Fruit fly (Drosophila melanogaster): ENCODE measurements around the gene Mpp6.

The Mpp6 gene

DNA sequence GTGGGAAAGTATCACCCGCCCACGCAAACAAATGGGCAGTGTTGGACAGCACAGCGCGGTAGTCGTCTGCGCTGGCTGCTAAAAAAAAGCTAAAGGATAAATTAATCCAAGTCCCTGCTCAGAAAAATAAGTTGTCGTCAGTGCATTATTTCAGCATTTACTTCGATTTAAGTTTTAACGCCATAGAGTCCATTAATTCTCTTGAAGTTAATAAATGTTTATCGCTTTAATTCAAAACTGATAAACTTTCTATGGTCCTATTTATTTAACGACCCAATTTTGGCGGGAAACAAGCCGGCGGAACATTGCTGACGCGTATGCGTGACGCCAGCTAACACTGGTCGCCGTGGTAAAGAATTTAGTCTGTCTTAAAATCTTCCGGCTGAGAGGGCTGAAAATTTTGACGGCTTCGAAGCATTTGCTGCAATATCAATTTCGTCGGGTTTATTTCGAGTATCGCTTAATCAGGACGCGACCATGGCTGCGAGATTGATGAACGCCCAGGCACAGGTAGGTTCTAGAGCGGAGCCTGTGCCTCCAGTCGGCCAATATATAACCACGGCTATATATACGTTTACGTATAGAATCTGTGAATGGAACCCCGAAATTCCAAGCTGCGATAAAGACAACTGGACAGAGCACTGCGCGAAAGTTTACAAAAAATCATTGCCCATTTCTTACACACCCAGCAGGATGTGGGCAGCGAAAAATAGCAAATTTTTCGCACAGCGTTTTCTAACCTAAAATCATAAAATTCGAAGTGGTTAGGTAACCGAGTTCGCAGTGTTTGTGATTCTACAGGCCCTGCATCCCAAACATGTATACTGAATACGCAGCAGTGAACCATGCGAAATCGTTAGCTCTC lies 12.4 kb downstream of the Mpp6 start, which contains the start of the genes mAcon1, CG43345 and CG43346:
mAcon1 (plus strand) TSS at position 276 of the 865 bp plus-strand sequence.
CG43345 (minus strand) TSS at position 287 of the 865 bp plus-strand sequence.
CG43346 (minus strand) TSS at position 287 of the 865 bp plus-strand sequence.
- TF ChIP-seq ab (GFP tag; optimal IDR thresholded peaks at IDR 0.05) (peak; percentile 61), Aef1 (GFP tag; IDR thresholded peaks at IDR 0.05) (peak; percentile 51), gro (GFP tag; optimal IDR thresholded peaks at IDR 0.05) (peak; percentile 83), CG2889 (GFP tag; IDR thresholded peaks at IDR 0.05) (no peak), ash1 (GFP tag; optimal IDR thresholded peaks at IDR 0.05) (no peak), CG16813 (GFP tag; IDR thresholded peaks at IDR 0.05; ENCODE audit: partially characterized antibody) (no peak; the same call in 2 of the 3 replicates), slp2 (GFP tag; optimal IDR thresholded peaks at IDR 0.05) (peak; percentile 76), Usf (GFP tag; optimal IDR thresholded peaks at IDR 0.05) (peak; percentile 70), onecut (GFP tag; IDR thresholded peaks at IDR 0.05) (no peak; the same call in none of the 2 replicates), unc-4 (GFP tag; IDR thresholded peaks at IDR 0.05; ENCODE audit: partially characterized antibody) (no peak), CG9797 (GFP tag; optimal IDR thresholded peaks at IDR 0.05) (peak; percentile 61), slbo (GFP tag; IDR thresholded peaks at IDR 0.05) (peak; percentile 83), Hand (GFP tag; optimal IDR thresholded peaks at IDR 0.05) (no peak), CG9817 (tag; optimal IDR thresholded peaks at IDR 0.05) (peak; percentile 79), CG13123 (GFP tag; optimal IDR thresholded peaks at IDR 0.05) (peak; percentile 50), emc (GFP tag; optimal IDR thresholded peaks at IDR 0.05) (peak; percentile 84), fu2 (GFP tag; optimal IDR thresholded peaks at IDR 0.05) (peak; percentile 90), Tbp (GFP tag; optimal IDR thresholded peaks at IDR 0.05) (peak; percentile 85), prd (optimal IDR thresholded peaks at IDR 0.05) (no peak), prd (GFP tag; IDR thresholded peaks at IDR 0.05) (peak; percentile 78; the same call in 2 of the 3 replicates), hkb (optimal IDR thresholded peaks at IDR 0.05) (peak; percentile 51), hkb (GFP tag; IDR thresholded peaks at IDR 0.05) (peak; percentile 72), kay (GFP tag; optimal IDR thresholded peaks at IDR 0.05) (peak; percentile 58), CG8944 (GFP tag; optimal IDR thresholded peaks at IDR 0.05) (peak; percentile 88), CG7987 (GFP tag; optimal IDR thresholded peaks at IDR 0.05) (peak; percentile 69), bsh (GFP tag; optimal IDR thresholded peaks at IDR 0.05) (peak; percentile 19 to 59), pzg (GFP tag; optimal IDR thresholded peaks at IDR 0.05) (peak; percentile 68), CG31224 (GFP tag; IDR thresholded peaks at IDR 0.05) (peak; percentile 56), YL-1 (GFP tag; optimal IDR thresholded peaks at IDR 0.05) (peak; percentile 53), CG15479 (GFP tag; optimal IDR thresholded peaks at IDR 0.05) (peak; percentile 66), sima (GFP tag; optimal IDR thresholded peaks at IDR 0.05) (peak; percentile 72), CG7556 (GFP tag; optimal IDR thresholded peaks at IDR 0.05) (peak; percentile 76), bab2 (GFP tag; optimal IDR thresholded peaks at IDR 0.05) (peak; percentile 85), ttk (GFP tag; IDR thresholded peaks at IDR 0.05) (no peak), amos (GFP tag; IDR thresholded peaks at IDR 0.05; ENCODE audit: partially characterized antibody) (no peak), CG11696 (GFP tag; IDR thresholded peaks at IDR 0.05) (no peak), BEAF-32 (GFP tag; optimal IDR thresholded peaks at IDR 0.05) (peak; percentile 48), HmgZ (tag; optimal IDR thresholded peaks at IDR 0.05) (peak; percentile 93), CG6765 (GFP tag; optimal IDR thresholded peaks at IDR 0.05) (peak; percentile 27), wdn (GFP tag; IDR thresholded peaks at IDR 0.05) (peak; percentile 58; the same call in 1 of the 2 replicates), Atf-2 (GFP tag; optimal IDR thresholded peaks at IDR 0.05) (peak; percentile 84), Hr78 (GFP tag; optimal IDR thresholded peaks at IDR 0.05) (no peak), Drgx (GFP tag; IDR thresholded peaks at IDR 0.05) (peak; percentile 47; the same call in 1 of the 2 replicates), knrl (GFP tag; IDR thresholded peaks at IDR 0.05; ENCODE audit: partially characterized antibody) (peak; percentile 24; the same call in 1 of the 3 replicates), lmd (GFP tag; IDR thresholded peaks at IDR 0.05) (peak; percentile 76), CG10147 (GFP tag; optimal IDR thresholded peaks at IDR 0.05) (peak; percentile 81), tup (GFP tag; optimal IDR thresholded peaks at IDR 0.05) (peak; percentile 65), CG7271 (tag; optimal IDR thresholded peaks at IDR 0.05) (peak; percentile 8), sens (GFP tag) (peak; percentile 98)
